Fruit fly (Drosophila melanogaster): ENCODE measurements around the gene rdo.

rdo gene

DNA sequence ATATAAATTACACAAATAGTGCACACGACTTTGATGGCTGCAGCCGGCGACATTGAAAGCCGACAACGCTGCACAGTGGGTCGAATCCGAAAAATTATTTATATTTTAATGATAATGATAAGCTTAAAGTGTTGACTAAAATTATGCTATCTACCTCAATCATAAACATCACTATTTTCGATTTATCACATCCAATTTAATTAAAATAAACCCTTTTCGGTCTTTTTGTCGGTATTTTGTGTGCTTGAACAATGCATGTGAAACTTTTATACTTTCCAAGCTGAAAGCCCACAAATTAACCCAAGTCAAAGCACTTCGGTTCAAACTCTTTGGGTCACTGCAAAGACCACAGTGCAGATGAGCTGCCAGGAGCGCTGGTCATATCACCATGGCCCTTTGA lies 6.7 kb upstream of the rdo start (continued):
- TF ChIP-seq lz (GFP tag; optimal IDR thresholded peaks at IDR 0.05) (peak; percentile 22), CG8119 (GFP tag; IDR thresholded peaks at IDR 0.05) (peak; percentile 85), Ets21C (GFP tag; optimal IDR thresholded peaks at IDR 0.05) (no peak), CG3919 (GFP tag; optimal IDR thresholded peaks at IDR 0.05) (peak; percentile 56), Ets96B (tag; optimal IDR thresholded peaks at IDR 0.05) (peak; percentile 45), Gug (GFP tag; IDR thresholded peaks at IDR 0.05) (peak; percentile 39; the same call in 1 of the 2 replicates), achi (GFP tag; optimal IDR thresholded peaks at IDR 0.05) (peak; percentile 71), CG11902 (GFP tag; optimal IDR thresholded peaks at IDR 0.05) (no peak), Sox102F (GFP tag; optimal IDR thresholded peaks at IDR 0.05) (no peak), CG8319 (GFP tag; optimal IDR thresholded peaks at IDR 0.05) (no peak), Eip75B (GFP tag; optimal IDR thresholded peaks at IDR 0.05) (peak; percentile 27), Eip93F (GFP tag; optimal IDR thresholded peaks at IDR 0.05) (no peak), topi (GFP tag; optimal IDR thresholded peaks at IDR 0.05) (no peak), Lpt (GFP tag; optimal IDR thresholded peaks at IDR 0.05) (peak; percentile 64), CG10631 (GFP tag; optimal IDR thresholded peaks at IDR 0.05) (peak; percentile 47), dac (GFP tag; optimal IDR thresholded peaks at IDR 0.05) (peak; percentile 75), Hr39 (GFP tag; optimal IDR thresholded peaks at IDR 0.05) (peak; percentile 14), eg (GFP tag; IDR thresholded peaks at IDR 0.05) (peak; percentile 61; the same call in 2 of the 3 replicates), Smox (GFP tag; optimal IDR thresholded peaks at IDR 0.05) (no peak), acj6 (GFP tag; optimal IDR thresholded peaks at IDR 0.05) (peak; percentile 55), CG6854 (GFP tag; optimal IDR thresholded peaks at IDR 0.05) (no peak), Hr38 (GFP tag; optimal IDR thresholded peaks at IDR 0.05) (no peak), Eip78C (GFP tag) (peak; percentile 90), CG8632 (GFP tag; optimal IDR thresholded peaks at IDR 0.05) (peak; percentile 36), CG6163 (GFP tag; IDR thresholded peaks at IDR 0.05) (peak; percentile 44; the same call in 2 of the 3 replicates), fkh (GFP tag; optimal IDR thresholded peaks at IDR 0.05) (no peak), salr (GFP tag; optimal IDR thresholded peaks at IDR 0.05) (peak; percentile 3 to 74), CG7368 (GFP tag; optimal IDR thresholded peaks at IDR 0.05) (no peak), Sox15 (GFP tag; optimal IDR thresholded peaks at IDR 0.05) (no peak), CG6808 (GFP tag; optimal IDR thresholded peaks at IDR 0.05) (peak; percentile 4), CG15336 (GFP tag; IDR thresholded peaks at IDR 0.05) (no peak; the same call in 1 of the 2 replicates), ss (GFP tag; optimal IDR thresholded peaks at IDR 0.05) (no peak), CG11762 (GFP tag; optimal IDR thresholded peaks at IDR 0.05; ENCODE audit: insufficient read depth) (peak; percentile 0)

- TF ChIP-seq net (GFP tag; optimal IDR thresholded peaks at IDR 0.05) (no peak), lz (GFP tag; optimal IDR thresholded peaks at IDR 0.05) (no peak), CG8632 (GFP tag; optimal IDR thresholded peaks at IDR 0.05) (no peak), Hr39 (GFP tag; optimal IDR thresholded peaks at IDR 0.05) (no peak), spab (GFP tag; optimal IDR thresholded peaks at IDR 0.05) (no peak), CG34406 (GFP tag; optimal IDR thresholded peaks at IDR 0.05) (no peak), CG10631 (GFP tag; optimal IDR thresholded peaks at IDR 0.05) (no peak), eg (GFP tag; IDR thresholded peaks at IDR 0.05) (no peak), CG6808 (GFP tag; optimal IDR thresholded peaks at IDR 0.05) (no peak), CG16779 (tag; optimal IDR thresholded peaks at IDR 0.05) (no peak), ss (GFP tag; optimal IDR thresholded peaks at IDR 0.05) (no peak), acj6 (GFP tag; optimal IDR thresholded peaks at IDR 0.05) (no peak), CG15336 (GFP tag; IDR thresholded peaks at IDR 0.05) (no peak), CG3032 (tag; optimal IDR thresholded peaks at IDR 0.05) (no peak), CG7368 (GFP tag; optimal IDR thresholded peaks at IDR 0.05) (no peak), salr (GFP tag; optimal IDR thresholded peaks at IDR 0.05) (no peak)
Measured at dm6 chr2L:18006327-18006726, 5.9 kb upstream of the rdo start, which contains the start of gene CG5693. CG5693 (plus strand) TSS chr2L:18006627.

- no peak for TF ChIP-seq Hr38 (GFP tag; optimal IDR thresholded peaks at IDR 0.05)
- TF ChIP-seq dsx (GFP tag; optimal IDR thresholded peaks at IDR 0.05; ENCODE audit: poor library complexity, severe bottlenecking) = no peak
- TF ChIP-seq vri (GFP tag; optimal IDR thresholded peaks at IDR 0.05) = no peak
- TF ChIP-seq Smox (GFP tag; optimal IDR thresholded peaks at IDR 0.05) = no peak
- no peak for TF ChIP-seq acj6 (GFP tag; optimal IDR thresholded peaks at IDR 0.05)
- TF ChIP-seq CG6854 (GFP tag; optimal IDR thresholded peaks at IDR 0.05) = no peak
- no peak for TF ChIP-seq CG15336 (GFP tag; IDR thresholded peaks at IDR 0.05)
- no peak for TF ChIP-seq fd59A (GFP tag; optimal IDR thresholded peaks at IDR 0.05)
- TF ChIP-seq svp (GFP tag) = no peak
- TF ChIP-seq pdm3 (GFP tag; optimal IDR thresholded peaks at IDR 0.05) = no peak
- no peak for TF ChIP-seq ss (GFP tag; optimal IDR thresholded peaks at IDR 0.05)
- TF ChIP-seq topi (GFP tag; optimal IDR thresholded peaks at IDR 0.05) = no peak
- no peak for TF ChIP-seq CG3919 (GFP tag; optimal IDR thresholded peaks at IDR 0.05)
Measured at dm6 chr2L:18007060-18007459, 5.1 kb upstream of the rdo start, which contains the start of gene CG42659. CG42659 (plus strand) TSS chr2L:18007360.

All from whole organism, prepupa.